Fruit fly (Drosophila melanogaster): Measurements from ENCODE around the gene colt.
A peak's percentile ranks its signal among the peaks of the same experiment; 100 is the strongest.

colt gene

dm6 chr2L:2752460-2753411 lies 17.1 kb downstream of the colt start, which contains the start of gene Pgk (continued):
- TF ChIP-seq tup (GFP tag; optimal IDR thresholded peaks at IDR 0.05) (peak; percentile 34), CG14710 (tag; optimal IDR thresholded peaks at IDR 0.05) (peak; percentile 25), Hr3 (GFP tag; optimal IDR thresholded peaks at IDR 0.05) (no peak), tll (GFP tag; optimal IDR thresholded peaks at IDR 0.05) (no peak), CG6254 (GFP tag; optimal IDR thresholded peaks at IDR 0.05) (peak; percentile 47), Meics (GFP tag; optimal IDR thresholded peaks at IDR 0.05) (peak; percentile 10), CG1233 (GFP tag; optimal IDR thresholded peaks at IDR 0.05) (peak; percentile 19), oc (tag; optimal IDR thresholded peaks at IDR 0.05) (peak; percentile 75), wdn (GFP tag; IDR thresholded peaks at IDR 0.05) (no peak), HmgD (GFP tag; optimal IDR thresholded peaks at IDR 0.05) (peak; percentile 36), Tbp (GFP tag; optimal IDR thresholded peaks at IDR 0.05) (peak; percentile 99), nerfin-1 (tag; optimal IDR thresholded peaks at IDR 0.05) (peak; percentile 5), CTCF (GFP tag; optimal IDR thresholded peaks at IDR 0.05) (peak; percentile 44), CG3407 (GFP tag; optimal IDR thresholded peaks at IDR 0.05) (peak; percentile 44), CG8359 (GFP tag; optimal IDR thresholded peaks at IDR 0.05; ENCODE audit: borderline replicate concordance) (no peak), ssp (GFP tag; IDR thresholded peaks at IDR 0.05) (no peak), CG8924 (tag; optimal IDR thresholded peaks at IDR 0.05) (peak; percentile 61), CG2120 (GFP tag; optimal IDR thresholded peaks at IDR 0.05) (peak; percentile 61), zen (tag; optimal IDR thresholded peaks at IDR 0.05) (no peak), caup (GFP tag; optimal IDR thresholded peaks at IDR 0.05; ENCODE audit: severe bottlenecking) (peak; percentile 51), CG15269 (tag; optimal IDR thresholded peaks at IDR 0.05) (peak; percentile 56), jumu (GFP tag; optimal IDR thresholded peaks at IDR 0.05) (peak; percentile 80), pita (GFP tag; optimal IDR thresholded peaks at IDR 0.05) (no peak), Atf-2 (GFP tag; optimal IDR thresholded peaks at IDR 0.05) (no peak), pros (GFP tag; optimal IDR thresholded peaks at IDR 0.05) (peak; percentile 68), exex (tag; optimal IDR thresholded peaks at IDR 0.05) (peak; percentile 65), CG4854 (GFP tag; optimal IDR thresholded peaks at IDR 0.05) (peak; percentile 3), CG31441 (GFP tag; IDR thresholded peaks at IDR 0.05) (no peak), HHEX (GFP tag; optimal IDR thresholded peaks at IDR 0.05) (peak; percentile 55), dmrt11E (tag; optimal IDR thresholded peaks at IDR 0.05) (peak; percentile 6), CG6791 (GFP tag; IDR thresholded peaks at IDR 0.05; ENCODE audit: partially characterized antibody) (no peak), CG3847 (GFP tag; IDR thresholded peaks at IDR 0.05) (no peak), CG7786 (GFP tag; optimal IDR thresholded peaks at IDR 0.05) (no peak), Spps (tag; optimal IDR thresholded peaks at IDR 0.05) (peak; percentile 25), hkb (optimal IDR thresholded peaks at IDR 0.05) (peak; percentile 54), hkb (GFP tag; IDR thresholded peaks at IDR 0.05) (no peak), CG4424 (GFP tag; optimal IDR thresholded peaks at IDR 0.05) (peak; percentile 46), Hr51 (GFP tag; optimal IDR thresholded peaks at IDR 0.05) (peak; percentile 53 to 62), CG11696 (GFP tag; IDR thresholded peaks at IDR 0.05) (no peak), pho (GFP tag; optimal IDR thresholded peaks at IDR 0.05) (peak; percentile 47), CG32532 (GFP tag; IDR thresholded peaks at IDR 0.05) (no peak), bcd (GFP tag; optimal IDR thresholded peaks at IDR 0.05) (no peak), CG11723 (GFP tag; optimal IDR thresholded peaks at IDR 0.05) (peak; percentile 54), CG9727 (GFP tag; optimal IDR thresholded peaks at IDR 0.05) (peak; percentile 49), HmgZ (tag; optimal IDR thresholded peaks at IDR 0.05) (peak; percentile 58), chif (GFP tag; optimal IDR thresholded peaks at IDR 0.05) (peak in 1 of 2 experiments; percentile 8), CG13296 (GFP tag; optimal IDR thresholded peaks at IDR 0.05) (peak; percentile 79), gfzf (GFP tag; optimal IDR thresholded peaks at IDR 0.05) (no peak)
